Fruit fly (Drosophila melanogaster) whole organism, wandering third instar larva: Measurements from ENCODE around the gene dUTPase.
A peak's percentile ranks its signal among the peaks of the same experiment; 100 is the strongest.

ENCODE experiments used
- Abd-B ChIP-seq: fragments of >200 bp; optimal IDR thresholded peaks from 2 replicates; lab custom pipeline; 2017; ENCODE audit warnings: missing biosample characterization, missing genetic modification characterization
- CG32264 ChIP-seq: fragments of 200-800 bp; sonication (Bioruptor generic); optimal IDR thresholded peaks from 2 replicates; lab custom pipeline; 2016; ENCODE audit warnings: missing biosample characterization, missing genetic modification characterization
- CG9705 ChIP-seq: fragments of 200-800 bp; sonication (Bioruptor generic); optimal IDR thresholded peaks from 2 replicates; lab custom pipeline; 2018; ENCODE audit warnings: missing biosample characterization, mild to moderate bottlenecking, missing genetic modification characterization
- CrebA ChIP-seq: fragments of 200-800 bp; sonication (Bioruptor generic); optimal IDR thresholded peaks from 2 replicates; lab custom pipeline; 2016; ENCODE audit warnings: missing biosample characterization, mild to moderate bottlenecking, missing genetic modification characterization, borderline replicate concordance
- Dfd ChIP-seq: fragments of >200 bp; optimal IDR thresholded peaks from 2 replicates; lab custom pipeline; 2017; ENCODE audit warnings: missing biosample characterization, missing genetic modification characterization
- Dif ChIP-seq: fragments of 200-275, 200-300 bp; sonication (Bioruptor generic); optimal IDR thresholded peaks from 2 replicates; lab custom pipeline; 2018; ENCODE audit warnings: missing biosample characterization, missing genetic modification characterization; ENCODE audit not compliant: partially characterized antibody
- GATAd ChIP-seq: sonication (Bioruptor generic); optimal IDR thresholded peaks from 2 replicates; lab custom pipeline; 2016; ENCODE audit warnings: missing biosample characterization, missing genetic modification characterization
- HLH106 ChIP-seq: fragments of 200-800 bp; optimal IDR thresholded peaks from 3 replicates; lab custom pipeline; 2019; ENCODE audit warnings: missing biosample characterization, mild to moderate bottlenecking, missing genetic modification characterization, moderate library complexity
- Hnf4 ChIP-seq: fragments of 200-800 bp; sonication (Bioruptor generic); optimal IDR thresholded peaks from 2 replicates; lab custom pipeline; 2016; ENCODE audit warnings: missing biosample characterization, mild to moderate bottlenecking, missing genetic modification characterization
- Hr78 ChIP-seq: fragments of >200 bp; optimal IDR thresholded peaks from 2 replicates; lab custom pipeline; 2017; ENCODE audit warnings: missing biosample characterization, missing genetic modification characterization
- Hr83 ChIP-seq: fragments of 200-300 bp; sonication (Bioruptor generic); optimal IDR thresholded peaks from 2 replicates; lab custom pipeline; 2016; ENCODE audit warnings: missing biosample characterization, mild to moderate bottlenecking, missing genetic modification characterization, moderate library complexity; ENCODE audit not compliant: poor library complexity, severe bottlenecking
- Jra ChIP-seq: sonication (Bioruptor generic); optimal IDR thresholded peaks from 2 replicates; lab custom pipeline; 2016; ENCODE audit warnings: missing biosample characterization, missing genetic modification characterization
- Mio ChIP-seq: sonication (Bioruptor generic); optimal IDR thresholded peaks from 2 replicates; lab custom pipeline; 2016; ENCODE audit warnings: missing biosample characterization, missing genetic modification characterization
- Myc ChIP-seq: fragments of >200 bp; optimal IDR thresholded peaks from 2 replicates; lab custom pipeline; 2017
- N ChIP-seq: fragments of >200 bp; optimal IDR thresholded peaks from 2 replicates; lab custom pipeline; 2018; ENCODE audit warnings: missing biosample characterization, missing external identifiers, missing genetic modification characterization
- OdsH ChIP-seq: fragments of 200-800 bp; sonication (Bioruptor generic); optimal IDR thresholded peaks from 2 replicates; lab custom pipeline; 2016; ENCODE audit warnings: missing biosample characterization, mild to moderate bottlenecking, missing genetic modification characterization
- Rel ChIP-seq, 2 experiments: fragments of 200-800 bp; sonication (Bioruptor generic) in 1 of 2; optimal IDR thresholded peaks; 2 replicates in 1 of 2; 3 replicates in 1 of 2; lab custom pipeline; 2016 to 2019; ENCODE audit warnings: mild to moderate bottlenecking in 2 of 2, missing biosample characterization in 2 of 2, missing genetic modification characterization in 2 of 2, moderate library complexity in 1 of 2
- Sp1 ChIP-seq: fragments of 200-800 bp; sonication (Bioruptor generic); optimal IDR thresholded peaks from 3 replicates; lab custom pipeline; 2019; ENCODE audit warnings: missing biosample characterization, mild to moderate bottlenecking, missing genetic modification characterization, moderate library complexity
- Vsx2 ChIP-seq: fragments of 200-300, 225-300 bp; sonication (Bioruptor generic); optimal IDR thresholded peaks from 2 replicates; lab custom pipeline; 2018; ENCODE audit warnings: missing biosample characterization, missing genetic modification characterization; ENCODE audit not compliant: partially characterized antibody
- br ChIP-seq: fragments of 200-800 bp; sonication (Bioruptor generic); optimal IDR thresholded peaks from 2 replicates; lab custom pipeline; 2016; ENCODE audit warnings: missing biosample characterization, missing genetic modification characterization
- brk ChIP-seq: fragments of 200-800 bp; sonication (Bioruptor generic); optimal IDR thresholded peaks from 2 replicates; lab custom pipeline; 2016; ENCODE audit warnings: missing biosample characterization, mild to moderate bottlenecking, missing genetic modification characterization
- dl ChIP-seq, 2 experiments: fragments of 175-275, 200-275 bp in 1 of 2; fragments of 200-275 bp in 1 of 2; sonication (Bioruptor generic); optimal IDR thresholded peaks; lab custom pipeline; 2018; ENCODE audit warnings: mild to moderate bottlenecking in 2 of 2, missing biosample characterization in 2 of 2, missing genetic modification characterization in 2 of 2, moderate library complexity in 2 of 2; ENCODE audit not compliant: partially characterized antibody in 2 of 2, insufficient read depth in 1 of 2
- dmrt93B ChIP-seq: fragments of 200-800 bp; sonication (Bioruptor generic); optimal IDR thresholded peaks from 2 replicates; lab custom pipeline; 2018; ENCODE audit warnings: missing biosample characterization, mild to moderate bottlenecking, missing genetic modification characterization
- dsf ChIP-seq: sonication (Bioruptor generic); optimal IDR thresholded peaks from 2 replicates; lab custom pipeline; 2016; ENCODE audit warnings: missing biosample characterization, missing genetic modification characterization, borderline replicate concordance
- ey ChIP-seq: fragments of 200-800 bp; sonication (Bioruptor generic); optimal IDR thresholded peaks from 2 replicates; lab custom pipeline; 2016; ENCODE audit warnings: missing biosample characterization, missing genetic modification characterization
- foxo ChIP-seq, 2 experiments: fragments of 200-800 bp; sonication (Bioruptor generic); optimal IDR thresholded peaks; 2 replicates in 1 of 2; 3 replicates in 1 of 2; lab custom pipeline; 2016 to 2017; ENCODE audit warnings: missing biosample characterization in 2 of 2, missing genetic modification characterization in 2 of 2
- fru ChIP-seq: fragments of 200-800 bp; sonication (Bioruptor generic); optimal IDR thresholded peaks from 3 replicates; lab custom pipeline; 2016; ENCODE audit warnings: missing biosample characterization, mild to moderate bottlenecking, missing genetic modification characterization
- h ChIP-seq: fragments of 200-800 bp; sonication (Bioruptor generic); optimal IDR thresholded peaks from 3 replicates; lab custom pipeline; 2016; ENCODE audit warnings: missing biosample characterization, mild to moderate bottlenecking, missing genetic modification characterization
- jim ChIP-seq: fragments of 175-275, 200-325 bp; sonication (Bioruptor generic); optimal IDR thresholded peaks from 2 replicates; lab custom pipeline; 2016; ENCODE audit warnings: missing biosample characterization, mild to moderate bottlenecking, missing genetic modification characterization
- lola ChIP-seq: fragments of >200 bp; optimal IDR thresholded peaks from 2 replicates; lab custom pipeline; 2017; ENCODE audit warnings: missing biosample characterization, missing genetic modification characterization
- pan ChIP-seq: fragments of >200 bp; optimal IDR thresholded peaks from 2 replicates; lab custom pipeline; 2017
- psq ChIP-seq: fragments of 200-800 bp; sonication (Bioruptor generic); optimal IDR thresholded peaks from 3 replicates; lab custom pipeline; 2017; ENCODE audit warnings: missing biosample characterization, mild to moderate bottlenecking, missing genetic modification characterization, moderate library complexity
- rgr ChIP-seq: fragments of 200-800 bp; sonication (Bioruptor generic); optimal IDR thresholded peaks from 3 replicates; lab custom pipeline; 2016; ENCODE audit warnings: missing biosample characterization, mild to moderate bottlenecking, missing genetic modification characterization
- sage ChIP-seq: fragments of 200-800 bp; sonication (Bioruptor generic); optimal IDR thresholded peaks from 2 replicates; lab custom pipeline; 2016; ENCODE audit warnings: missing biosample characterization, mild to moderate bottlenecking, missing genetic modification characterization
- sv ChIP-seq: fragments of 200-800 bp; sonication (Bioruptor generic); optimal IDR thresholded peaks from 3 replicates; lab custom pipeline; 2016; ENCODE audit warnings: missing biosample characterization, missing genetic modification characterization
- tai ChIP-seq: sonication (Bioruptor generic); optimal IDR thresholded peaks from 2 replicates; lab custom pipeline; 2016; ENCODE audit warnings: missing biosample characterization, missing genetic modification characterization
- usp ChIP-seq: fragments of >200 bp; optimal IDR thresholded peaks from 2 replicates; lab custom pipeline; 2017; ENCODE audit warnings: missing biosample characterization, missing genetic modification characterization
- woc ChIP-seq: sonication (Bioruptor generic); optimal IDR thresholded peaks from 2 replicates; lab custom pipeline; 2016; ENCODE audit warnings: missing biosample characterization, mild to moderate bottlenecking, missing genetic modification characterization

dUTPase gene

DNA sequence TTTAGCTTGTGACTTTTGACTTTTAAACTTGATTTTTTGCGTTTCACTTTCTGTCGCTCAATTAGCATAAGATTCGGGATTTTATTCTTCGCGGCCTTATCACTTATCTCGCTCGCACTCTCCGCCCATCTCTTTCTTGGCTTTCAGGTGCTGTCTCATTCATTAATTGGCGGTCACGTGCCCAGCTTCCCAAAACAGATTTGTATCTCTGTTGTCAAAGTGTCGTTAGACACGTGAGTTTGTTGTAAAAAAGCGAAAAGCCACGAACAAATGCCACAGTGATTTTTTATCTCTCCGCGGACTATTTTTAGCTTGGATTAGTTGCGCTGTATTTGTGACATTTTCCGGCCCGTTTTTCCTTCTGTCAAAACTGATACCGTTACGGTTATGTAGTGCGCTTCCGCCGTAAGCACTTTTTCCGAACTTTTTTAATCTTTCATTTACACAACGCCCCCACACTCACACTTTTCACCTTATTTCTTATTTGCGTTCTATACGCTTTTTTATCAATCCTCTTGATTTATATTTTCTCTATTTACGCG is 45.8 kb downstream of the dUTPase start:
- TF ChIP-seq Hnf4 (GFP tag; lab: Kevin White, UChicago) (no peak), Abd-B (GFP tag; lab: Kevin White, UChicago) (no peak), CG32264 (GFP tag; lab: Kevin White, UChicago) (no peak), Dfd (GFP tag; lab: Kevin White, UChicago) (no peak), foxo (GFP tag; optimal IDR thresholded peaks at IDR 0.05; lab: Kevin White, UChicago) (no peak), ey (GFP tag; lab: Kevin White, UChicago) (no peak), sv (no peak), Jra (GFP tag; lab: Kevin White, UChicago) (no peak), HLH106 (tag; lab: Kevin White, UChicago) (no peak), sage (no peak), jim (no peak), rgr (GFP tag; lab: Kevin White, UChicago) (no peak), dl (GFP tag; optimal IDR thresholded peaks at IDR 0.05; lab: Kevin White, UChicago; ENCODE audit: insufficient read depth in 1 of 2, partially characterized antibody in 2 of 2) (no peak), br (GFP tag; lab: Kevin White, UChicago) (no peak), dsf (GFP tag; lab: Kevin White, UChicago) (no peak), brk (GFP tag; lab: Kevin White, UChicago) (no peak)

DNA sequence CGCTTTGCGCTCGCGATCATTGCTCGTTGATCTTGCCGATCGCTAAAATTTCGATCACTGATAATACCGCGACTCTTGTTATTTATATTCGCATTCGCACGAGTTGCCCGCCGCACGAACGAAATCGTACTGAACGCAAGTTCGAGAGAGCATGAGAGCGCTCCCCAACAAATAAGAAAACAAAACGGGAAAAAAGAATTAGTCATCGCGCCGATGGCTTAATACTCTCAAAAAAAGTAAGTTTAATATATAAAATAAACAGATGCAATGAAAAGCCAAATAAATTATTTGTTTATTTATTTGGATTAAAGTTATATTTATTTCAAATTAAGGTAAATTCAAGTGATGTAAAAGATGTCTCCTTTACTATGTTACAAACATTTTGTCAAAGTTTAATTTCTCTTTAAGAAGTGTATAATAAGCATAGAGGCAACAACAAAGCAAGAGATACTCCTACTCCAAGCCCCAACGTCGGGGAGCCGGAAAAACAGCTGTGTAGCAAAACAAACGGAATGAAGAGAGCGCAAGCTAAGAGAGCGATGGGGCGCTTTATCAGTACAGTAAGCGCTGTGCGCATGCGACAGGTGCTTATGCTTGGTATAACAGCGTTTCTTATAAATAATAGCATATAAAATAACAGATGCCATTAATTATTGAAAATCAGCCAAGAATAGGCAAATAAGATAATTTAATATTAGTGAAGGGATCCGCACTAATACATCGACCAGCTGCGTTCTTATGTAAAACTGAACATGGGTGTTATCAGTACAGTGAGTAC is 46.4 kb downstream of the dUTPase start:
- no peak for TF ChIP-seq Myc (lab: Kevin White, UChicago)
- TF ChIP-seq Dif (GFP tag; lab: Kevin White, UChicago): peak; percentile 62
- TF ChIP-seq lola: no peak
- TF ChIP-seq CG9705 (GFP tag; lab: Kevin White, UChicago): peak; percentile 12
- peak; percentile 83 for TF ChIP-seq psq (GFP tag; lab: Kevin White, UChicago)
- no peak for TF ChIP-seq GATAd
- no peak for TF ChIP-seq Abd-B (GFP tag; lab: Kevin White, UChicago)
- TF ChIP-seq sage: peak; percentile 17
- TF ChIP-seq Dfd (GFP tag; lab: Kevin White, UChicago): no peak
- TF ChIP-seq pan (lab: Kevin White, UChicago): no peak
- peak; percentile 83 for TF ChIP-seq Sp1
- TF ChIP-seq sv: peak; percentile 81
- TF ChIP-seq foxo (GFP tag; optimal IDR thresholded peaks at IDR 0.05; lab: Kevin White, UChicago): peak in 1 of 2 experiments; percentile 81
- TF ChIP-seq Vsx2 (GFP tag; lab: Kevin White, UChicago): no peak
- TF ChIP-seq Mio (GFP tag; lab: Kevin White, UChicago): no peak
- peak; percentile 76 for TF ChIP-seq HLH106 (tag; lab: Kevin White, UChicago)
- peak; percentile 46 to 50 for TF ChIP-seq dl (GFP tag; optimal IDR thresholded peaks at IDR 0.05; lab: Kevin White, UChicago; ENCODE audit: insufficient read depth in 1 of 2, partially characterized antibody in 2 of 2)
- TF ChIP-seq woc: peak; percentile 89
- TF ChIP-seq brk (GFP tag; lab: Kevin White, UChicago): peak; percentile 61
- peak; percentile 47 for TF ChIP-seq dsf (GFP tag; lab: Kevin White, UChicago)
- peak; percentile 67 for TF ChIP-seq rgr (GFP tag; lab: Kevin White, UChicago)
- peak; percentile 40 for TF ChIP-seq Hr83
- no peak for TF ChIP-seq jim
- no peak for TF ChIP-seq usp (GFP tag; lab: Kevin White, UChicago)
- peak; percentile 52 for TF ChIP-seq Hnf4 (GFP tag; lab: Kevin White, UChicago)
- no peak for TF ChIP-seq Hr78 (GFP tag; lab: Kevin White, UChicago)
- peak; percentile 75 for TF ChIP-seq ey (GFP tag; lab: Kevin White, UChicago)
- peak; percentile 89 for TF ChIP-seq fru (GFP tag; lab: Kevin White, UChicago)
- TF ChIP-seq tai: peak; percentile 66
- no peak for TF ChIP-seq CG32264 (GFP tag; lab: Kevin White, UChicago)
- TF ChIP-seq h (GFP tag; lab: Kevin White, UChicago): peak; percentile 75
- TF ChIP-seq OdsH (GFP tag; lab: Kevin White, UChicago): peak; percentile 66
- TF ChIP-seq CrebA (GFP tag; lab: Kevin White, UChicago): no peak
- no peak for TF ChIP-seq Jra (GFP tag; lab: Kevin White, UChicago)
- TF ChIP-seq Rel (GFP tag; optimal IDR thresholded peaks at IDR 0.05; lab: Kevin White, UChicago): peak; percentile 14
- TF ChIP-seq Rel (tag; optimal IDR thresholded peaks at IDR 0.05; lab: Kevin White, UChicago): no peak
- TF ChIP-seq br (GFP tag; lab: Kevin White, UChicago): peak; percentile 64
- peak; percentile 45 for TF ChIP-seq dmrt93B (GFP tag; lab: Kevin White, UChicago)
- TF ChIP-seq N (GFP tag; lab: Kevin White, UChicago): no peak
